Fruit fly (Drosophila melanogaster): Measurements from ENCODE around the gene Naa20B.

Naa20B gene

DNA sequence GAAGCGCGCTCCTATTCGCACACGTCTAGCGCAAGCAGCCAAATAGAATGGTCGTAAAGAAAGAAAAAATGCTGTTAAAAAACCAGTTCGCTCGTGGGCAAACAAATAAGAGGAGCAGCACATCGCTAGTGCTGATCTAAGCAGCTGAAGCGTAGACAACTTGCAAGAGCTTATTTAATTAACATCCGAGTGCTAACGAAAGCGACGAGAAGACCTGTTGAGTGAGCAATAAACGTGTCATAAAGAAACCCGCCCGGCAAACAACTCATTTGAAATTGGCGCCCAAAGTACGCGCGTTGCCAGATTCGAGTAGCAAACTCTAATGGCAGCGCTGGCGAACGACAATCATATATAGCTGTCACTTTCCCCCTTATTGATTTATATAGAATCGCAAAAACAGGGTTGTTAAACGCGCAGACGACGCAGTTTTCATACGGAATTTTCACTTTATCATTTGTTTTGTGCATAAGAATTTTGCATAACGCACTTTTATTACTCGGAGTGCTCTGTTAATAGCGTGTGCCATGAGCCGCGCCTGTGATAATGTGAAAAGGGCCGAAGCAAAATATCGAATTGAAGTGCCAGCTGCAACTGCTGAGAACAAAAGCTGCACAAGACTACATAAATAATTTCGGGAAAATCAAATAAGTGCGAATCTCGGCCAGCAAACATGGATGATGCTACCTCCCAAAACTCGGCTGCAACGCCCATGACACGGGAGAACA, 38.9 kb downstream of the Naa20B start (continued):
- TF ChIP-seq CG10366 (GFP tag; IDR thresholded peaks at IDR 0.05) (no peak), CG13624 (GFP tag; optimal IDR thresholded peaks at IDR 0.05) (peak; percentile 82), Spps (tag; optimal IDR thresholded peaks at IDR 0.05) (no peak), stwl (tag; optimal IDR thresholded peaks at IDR 0.05) (peak; percentile 88), MTF-1 (GFP tag; optimal IDR thresholded peaks at IDR 0.05; ENCODE audit: borderline replicate concordance) (no peak), Lhr (GFP tag; optimal IDR thresholded peaks at IDR 0.05) (no peak), Blimp-1 (GFP tag; optimal IDR thresholded peaks at IDR 0.05) (peak; percentile 59), ATbp (GFP tag; optimal IDR thresholded peaks at IDR 0.05) (no peak), C15 (GFP tag; IDR thresholded peaks at IDR 0.05) (no peak), CG13296 (GFP tag; optimal IDR thresholded peaks at IDR 0.05) (peak; percentile 18), Sox102F (GFP tag; optimal IDR thresholded peaks at IDR 0.05) (no peak), al (GFP tag; IDR thresholded peaks at IDR 0.05) (no peak), Fer1 (GFP tag; optimal IDR thresholded peaks at IDR 0.05) (peak; percentile 22), CG9609 (GFP tag; optimal IDR thresholded peaks at IDR 0.05) (no peak), run (tag; optimal IDR thresholded peaks at IDR 0.05) (no peak), NFAT (GFP tag; IDR thresholded peaks at IDR 0.05) (no peak), vfl (GFP tag; optimal IDR thresholded peaks at IDR 0.05) (no peak), CG31224 (GFP tag; IDR thresholded peaks at IDR 0.05) (no peak), CG34376 (GFP tag; optimal IDR thresholded peaks at IDR 0.05) (no peak), Dll (GFP tag; IDR thresholded peaks at IDR 0.05; ENCODE audit: partially characterized antibody) (peak; percentile 39; the same call in 1 of the 4 replicates), CG7357 (GFP tag; IDR thresholded peaks at IDR 0.05) (no peak), ap (GFP tag; IDR thresholded peaks at IDR 0.05) (no peak), CG32767 (GFP tag; IDR thresholded peaks at IDR 0.05) (no peak), tgo (GFP tag; IDR thresholded peaks at IDR 0.05) (no peak), Lim3 (GFP tag; IDR thresholded peaks at IDR 0.05) (no peak), amos (GFP tag; IDR thresholded peaks at IDR 0.05; ENCODE audit: partially characterized antibody) (peak; percentile 60; the same call in 1 of the 2 replicates), CG8924 (tag; optimal IDR thresholded peaks at IDR 0.05) (no peak), CG10321 (GFP tag; IDR thresholded peaks at IDR 0.05) (peak; percentile 96), CG13775 (GFP tag; optimal IDR thresholded peaks at IDR 0.05) (no peak), CG2875 (GFP tag; optimal IDR thresholded peaks at IDR 0.05) (no peak), CG6254 (GFP tag; optimal IDR thresholded peaks at IDR 0.05) (no peak), shn (GFP tag; optimal IDR thresholded peaks at IDR 0.05) (no peak), ato (GFP tag; IDR thresholded peaks at IDR 0.05; ENCODE audit: partially characterized antibody) (0 out of 2 replicates have a peak, but pooled peaks have one; percentile 48), CkIIα-i1 (GFP tag; IDR thresholded peaks at IDR 0.05) (no peak), CG6765 (GFP tag; optimal IDR thresholded peaks at IDR 0.05) (no peak), E2f1 (GFP tag; IDR thresholded peaks at IDR 0.05) (no peak), CG11247 (GFP tag; IDR thresholded peaks at IDR 0.05) (no peak), CG12299 (tag; optimal IDR thresholded peaks at IDR 0.05) (no peak), pita (GFP tag; optimal IDR thresholded peaks at IDR 0.05) (no peak), unc-4 (GFP tag; IDR thresholded peaks at IDR 0.05; ENCODE audit: partially characterized antibody) (0 out of 2 replicates have a peak, but pooled peaks have one; percentile 22), tna (GFP tag; IDR thresholded peaks at IDR 0.05; ENCODE audit: partially characterized antibody) (no peak), CG8359 (GFP tag; optimal IDR thresholded peaks at IDR 0.05; ENCODE audit: borderline replicate concordance) (no peak), Drgx (GFP tag; IDR thresholded peaks at IDR 0.05) (no peak), YL-1 (GFP tag; optimal IDR thresholded peaks at IDR 0.05) (peak; percentile 90), lilli (GFP tag; optimal IDR thresholded peaks at IDR 0.05) (no peak), CG15696 (tag; optimal IDR thresholded peaks at IDR 0.05) (no peak), CG14667 (GFP tag; IDR thresholded peaks at IDR 0.05) (no peak), HLH4C (GFP tag; IDR thresholded peaks at IDR 0.05; ENCODE audit: partially characterized antibody) (peak; percentile 51; the same call in 2 of the 3 replicates), CG14014 (GFP tag; IDR thresholded peaks at IDR 0.05) (no peak)

Measured in whole organism, embryonic.